Fruit fly (Drosophila melanogaster): ENCODE results near the gene CG15628.

CG15628 gene

dm6 chr2L:4850356-4850755, 28.8 kb downstream of the CG15628 start, which contains the start of the genes mRpS2 and Mon1 (continued):
- TF ChIP-seq eyg (GFP tag; optimal IDR thresholded peaks at IDR 0.05): peak; percentile 18
- peak; percentile 70 for TF ChIP-seq pnt (GFP tag; optimal IDR thresholded peaks at IDR 0.05)
- TF ChIP-seq sima (GFP tag; optimal IDR thresholded peaks at IDR 0.05): peak; percentile 12
- TF ChIP-seq Opbp (GFP tag; IDR thresholded peaks at IDR 0.05; ENCODE audit: partially characterized antibody): no peak
- TF ChIP-seq HmgZ (tag; optimal IDR thresholded peaks at IDR 0.05): peak; percentile 92
- TF ChIP-seq Jarid2 (GFP tag; optimal IDR thresholded peaks at IDR 0.05): no peak
- TF ChIP-seq CG10267 (tag; optimal IDR thresholded peaks at IDR 0.05): peak; percentile 99
- TF ChIP-seq vvl (GFP tag; IDR thresholded peaks at IDR 0.05): peak; percentile 98
- no peak for TF ChIP-seq eve (GFP tag; optimal IDR thresholded peaks at IDR 0.05)
- peak; percentile 94 for TF ChIP-seq CG13775 (GFP tag; optimal IDR thresholded peaks at IDR 0.05)
- TF ChIP-seq CG18011 (GFP tag; optimal IDR thresholded peaks at IDR 0.05): peak; percentile 87
- TF ChIP-seq CG6689 (GFP tag; IDR thresholded peaks at IDR 0.05): peak; percentile 98
- no peak for TF ChIP-seq Stat92E (GFP tag; optimal IDR thresholded peaks at IDR 0.05)
- peak; percentile 65 for TF ChIP-seq fd102C (GFP tag; optimal IDR thresholded peaks at IDR 0.05)
- TF ChIP-seq Sin3A (optimal IDR thresholded peaks at IDR 0.05): no peak
- peak; percentile 71 for TF ChIP-seq pho (GFP tag; optimal IDR thresholded peaks at IDR 0.05)
- TF ChIP-seq tna (GFP tag; IDR thresholded peaks at IDR 0.05; ENCODE audit: partially characterized antibody): no peak
- TF ChIP-seq lab (GFP tag; optimal IDR thresholded peaks at IDR 0.05): peak; percentile 98
- TF ChIP-seq ken (GFP tag; IDR thresholded peaks at IDR 0.05): peak; percentile 96
- TF ChIP-seq Ptx1 (GFP tag; IDR thresholded peaks at IDR 0.05): peak; percentile 98
- TF ChIP-seq Chrac-16 (GFP tag; optimal IDR thresholded peaks at IDR 0.05): peak; percentile 94
- TF ChIP-seq cas (GFP tag; IDR thresholded peaks at IDR 0.05): peak; percentile 93
- TF ChIP-seq Fer1 (GFP tag; optimal IDR thresholded peaks at IDR 0.05): peak; percentile 96
- peak; percentile 96 for TF ChIP-seq zen (tag; optimal IDR thresholded peaks at IDR 0.05)
- peak; percentile 16 for TF ChIP-seq BEAF-32 (GFP tag; optimal IDR thresholded peaks at IDR 0.05)
- peak; percentile 75 for TF ChIP-seq CHES-1-like (GFP tag; optimal IDR thresholded peaks at IDR 0.05)
- TF ChIP-seq CG17568 (GFP tag; optimal IDR thresholded peaks at IDR 0.05): peak; percentile 90
- peak; percentile 92 for TF ChIP-seq B-H2 (GFP tag; optimal IDR thresholded peaks at IDR 0.05)
- TF ChIP-seq Fer3 (tag; optimal IDR thresholded peaks at IDR 0.05): peak; percentile 97
- TF ChIP-seq usp (GFP tag; optimal IDR thresholded peaks at IDR 0.05): no peak
- TF ChIP-seq Dip2 (GFP tag; IDR thresholded peaks at IDR 0.05): peak; percentile 48; the same call in 1 of the 2 replicates
- TF ChIP-seq CG14441 (GFP tag; IDR thresholded peaks at IDR 0.05): peak; percentile 97
- TF ChIP-seq CG2129 (GFP tag; IDR thresholded peaks at IDR 0.05; ENCODE audit: partially characterized antibody): no peak
- no peak for TF ChIP-seq vnd (GFP tag; IDR thresholded peaks at IDR 0.05; ENCODE audit: partially characterized antibody)
- TF ChIP-seq Hsf (GFP tag; optimal IDR thresholded peaks at IDR 0.05): peak; percentile 85
- peak; percentile 88 for TF ChIP-seq Nf-YA (GFP tag; IDR thresholded peaks at IDR 0.05)
- no peak for TF ChIP-seq CG6791 (GFP tag; IDR thresholded peaks at IDR 0.05; ENCODE audit: partially characterized antibody)
- TF ChIP-seq sr (GFP tag; IDR thresholded peaks at IDR 0.05): peak; percentile 78; the same call in 2 of the 3 replicates
- TF ChIP-seq dati (GFP tag; IDR thresholded peaks at IDR 0.05): peak; percentile 92
- TF ChIP-seq hth (optimal IDR thresholded peaks at IDR 0.05): no peak
- TF ChIP-seq CG9215 (GFP tag; IDR thresholded peaks at IDR 0.05): peak; percentile 92
- TF ChIP-seq CG8290 (GFP tag; optimal IDR thresholded peaks at IDR 0.05): peak; percentile 89
- peak; percentile 79 to 90 for TF ChIP-seq CG8290 (tag; optimal IDR thresholded peaks at IDR 0.05)
- TF ChIP-seq slp2 (GFP tag; optimal IDR thresholded peaks at IDR 0.05): peak; percentile 61
- peak; percentile 88 for TF ChIP-seq C15 (GFP tag; IDR thresholded peaks at IDR 0.05)
- TF ChIP-seq maf-S (GFP tag; optimal IDR thresholded peaks at IDR 0.05): peak; percentile 82
- no peak for TF ChIP-seq gfzf (GFP tag; optimal IDR thresholded peaks at IDR 0.05)
- TF ChIP-seq CG16779 (GFP tag; IDR thresholded peaks at IDR 0.05): 0 out of 2 replicates have a peak, but pooled peaks have one; percentile 63
- TF ChIP-seq da (GFP tag; optimal IDR thresholded peaks at IDR 0.05): peak; percentile 37
- TF ChIP-seq ATbp (GFP tag; optimal IDR thresholded peaks at IDR 0.05): peak; percentile 89
- peak; percentile 96 for TF ChIP-seq CG11695 (GFP tag; IDR thresholded peaks at IDR 0.05)
- peak; percentile 95 for TF ChIP-seq Ada2b (GFP tag; IDR thresholded peaks at IDR 0.05)
